Fruit fly (Drosophila melanogaster): Measurements from ENCODE around the gene CG12708.

CG12708 gene

dm6 chrX:15632669-15633068 is 42.6 kb upstream of the CG12708 start (continued):
- TF ChIP-seq CG11456 (GFP tag; IDR thresholded peaks at IDR 0.05) (no peak), Spps (tag; optimal IDR thresholded peaks at IDR 0.05) (no peak), CG11085 (GFP tag; IDR thresholded peaks at IDR 0.05) (no peak), CG8290 (GFP tag; optimal IDR thresholded peaks at IDR 0.05) (no peak), CG8290 (tag; optimal IDR thresholded peaks at IDR 0.05) (peak in 1 of 2 experiments; percentile 17), zfh1 (GFP tag; IDR thresholded peaks at IDR 0.05) (0 out of 3 replicates have a peak, but pooled peaks have one; percentile 7), sens (GFP tag) (no peak), H15 (GFP tag; IDR thresholded peaks at IDR 0.05) (no peak), MBD-R2 (GFP tag; IDR thresholded peaks at IDR 0.05) (no peak), gem (tag; optimal IDR thresholded peaks at IDR 0.05) (peak; percentile 27), CG9609 (GFP tag; optimal IDR thresholded peaks at IDR 0.05) (no peak), CG5953 (GFP tag; IDR thresholded peaks at IDR 0.05) (0 out of 2 replicates have a peak, but pooled peaks have one; percentile 8), CG13424 (tag; optimal IDR thresholded peaks at IDR 0.05) (peak; percentile 8), nerfin-2 (GFP tag; IDR thresholded peaks at IDR 0.05; ENCODE audit: partially characterized antibody) (no peak), pros (GFP tag; optimal IDR thresholded peaks at IDR 0.05) (no peak), dmrt99B (tag; optimal IDR thresholded peaks at IDR 0.05) (peak; percentile 32), CG17385 (GFP tag; optimal IDR thresholded peaks at IDR 0.05) (no peak), cwo (GFP tag; optimal IDR thresholded peaks at IDR 0.05) (no peak)

dm6 chrX:15633313-15633727 is 42.0 kb upstream of the CG12708 start, which contains the start of gene sog:
Gene sog (minus strand): TSS chrX:15633434.
- TF ChIP-seq ap (GFP tag; IDR thresholded peaks at IDR 0.05) (no peak), gro (GFP tag; optimal IDR thresholded peaks at IDR 0.05) (peak; percentile 14), NC2β (GFP tag; optimal IDR thresholded peaks at IDR 0.05) (no peak), CG43689 (GFP tag; IDR thresholded peaks at IDR 0.05) (no peak), CG15696 (tag; optimal IDR thresholded peaks at IDR 0.05) (no peak), ewg (GFP tag; optimal IDR thresholded peaks at IDR 0.05) (no peak), zf30C (GFP tag; optimal IDR thresholded peaks at IDR 0.05) (no peak), Mad (GFP tag; optimal IDR thresholded peaks at IDR 0.05) (no peak), repo (GFP tag; optimal IDR thresholded peaks at IDR 0.05) (no peak), hbn (GFP tag; IDR thresholded peaks at IDR 0.05; ENCODE audit: partially characterized antibody) (peak; percentile 21; the same call in 1 of the 2 replicates), zfh2 (GFP tag; optimal IDR thresholded peaks at IDR 0.05) (no peak), cg (GFP tag; optimal IDR thresholded peaks at IDR 0.05) (peak; percentile 42), CG17912 (GFP tag; optimal IDR thresholded peaks at IDR 0.05) (no peak), D19B (GFP tag; optimal IDR thresholded peaks at IDR 0.05) (no peak), pnt (GFP tag; optimal IDR thresholded peaks at IDR 0.05) (no peak), sisA (GFP tag; IDR thresholded peaks at IDR 0.05) (no peak), CG11398 (GFP tag; optimal IDR thresholded peaks at IDR 0.05) (no peak), crp (GFP tag; optimal IDR thresholded peaks at IDR 0.05) (no peak), Scr (GFP tag; IDR thresholded peaks at IDR 0.05; ENCODE audit: partially characterized antibody) (no peak), tll (GFP tag; optimal IDR thresholded peaks at IDR 0.05) (no peak), tgo (GFP tag; IDR thresholded peaks at IDR 0.05) (no peak), gsb (GFP tag; IDR thresholded peaks at IDR 0.05) (no peak), Xbp1 (GFP tag; optimal IDR thresholded peaks at IDR 0.05) (no peak), Hmx (GFP tag; optimal IDR thresholded peaks at IDR 0.05) (no peak), lola (GFP tag; optimal IDR thresholded peaks at IDR 0.05) (no peak), grn (GFP tag; optimal IDR thresholded peaks at IDR 0.05) (peak; percentile 18), rib (GFP tag; IDR thresholded peaks at IDR 0.05) (no peak), CHES-1-like (GFP tag; optimal IDR thresholded peaks at IDR 0.05) (no peak), CG10543 (GFP tag; optimal IDR thresholded peaks at IDR 0.05) (no peak), Side (GFP tag; optimal IDR thresholded peaks at IDR 0.05) (no peak), ken (GFP tag; IDR thresholded peaks at IDR 0.05) (no peak), Sox102F (GFP tag; optimal IDR thresholded peaks at IDR 0.05) (no peak), cato (GFP tag; optimal IDR thresholded peaks at IDR 0.05; ENCODE audit: borderline replicate concordance) (no peak)
